Fruit fly (Drosophila melanogaster) whole organism, wandering third instar larva: Measurements from ENCODE around the gene CG43673.

Experiments used
- CG9705 ChIP-seq: fragments of 200-800 bp; sonication (Bioruptor generic); optimal IDR thresholded peaks from 2 replicates; lab custom pipeline; 2018; ENCODE audit warnings: missing biosample characterization, mild to moderate bottlenecking, missing genetic modification characterization
- Dfd ChIP-seq: fragments of >200 bp; optimal IDR thresholded peaks from 2 replicates; lab custom pipeline; 2017; ENCODE audit warnings: missing biosample characterization, missing genetic modification characterization
- Jra ChIP-seq: sonication (Bioruptor generic); optimal IDR thresholded peaks from 2 replicates; lab custom pipeline; 2016; ENCODE audit warnings: missing biosample characterization, missing genetic modification characterization
- Rel ChIP-seq, 2 experiments: fragments of 200-800 bp; sonication (Bioruptor generic) in 1 of 2; optimal IDR thresholded peaks; 2 replicates in 1 of 2; 3 replicates in 1 of 2; lab custom pipeline; 2016 to 2019; ENCODE audit warnings: mild to moderate bottlenecking in 2 of 2, missing biosample characterization in 2 of 2, missing genetic modification characterization in 2 of 2, moderate library complexity in 1 of 2
- Vsx2 ChIP-seq: fragments of 200-300, 225-300 bp; sonication (Bioruptor generic); optimal IDR thresholded peaks from 2 replicates; lab custom pipeline; 2018; ENCODE audit warnings: missing biosample characterization, missing genetic modification characterization; ENCODE audit not compliant: partially characterized antibody
- br ChIP-seq: fragments of 200-800 bp; sonication (Bioruptor generic); optimal IDR thresholded peaks from 2 replicates; lab custom pipeline; 2016; ENCODE audit warnings: missing biosample characterization, missing genetic modification characterization
- ey ChIP-seq: fragments of 200-800 bp; sonication (Bioruptor generic); optimal IDR thresholded peaks from 2 replicates; lab custom pipeline; 2016; ENCODE audit warnings: missing biosample characterization, missing genetic modification characterization
- lola ChIP-seq: fragments of >200 bp; optimal IDR thresholded peaks from 2 replicates; lab custom pipeline; 2017; ENCODE audit warnings: missing biosample characterization, missing genetic modification characterization
- pan ChIP-seq: fragments of >200 bp; optimal IDR thresholded peaks from 2 replicates; lab custom pipeline; 2017
- rgr ChIP-seq: fragments of 200-800 bp; sonication (Bioruptor generic); optimal IDR thresholded peaks from 3 replicates; lab custom pipeline; 2016; ENCODE audit warnings: missing biosample characterization, mild to moderate bottlenecking, missing genetic modification characterization

DNA sequence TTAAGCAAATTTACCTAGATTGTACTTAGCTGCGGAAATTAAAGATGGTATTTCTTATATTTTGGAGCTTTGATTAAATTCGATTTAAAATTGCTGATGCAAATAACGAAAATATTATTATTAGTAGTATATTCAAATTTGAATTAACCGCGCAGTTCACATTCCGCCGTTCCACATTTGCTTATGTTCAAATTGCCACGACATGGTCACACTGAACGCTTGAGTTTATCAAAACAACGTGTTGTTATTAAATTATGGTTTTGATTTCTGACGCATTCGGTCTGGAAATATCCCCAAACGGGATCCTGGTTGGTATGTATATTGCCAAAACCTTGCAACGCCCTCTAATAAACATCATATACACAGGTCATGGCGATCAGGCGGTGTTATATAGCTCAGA, 9.5 kb upstream of the CG43673 start, which contains the start of gene CG33172:
- TF ChIP-seq br (no peak), CG9705 (no peak), Vsx2 (no peak), Dfd (GFP tag; lab: Kevin White, UChicago) (no peak), rgr (GFP tag; lab: Kevin White, UChicago) (no peak), Rel (GFP tag; optimal IDR thresholded peaks at IDR 0.05; lab: Kevin White, UChicago) (no peak), Rel (tag; optimal IDR thresholded peaks at IDR 0.05; lab: Kevin White, UChicago) (no peak), ey (GFP tag; lab: Kevin White, UChicago) (no peak), Jra (GFP tag; lab: Kevin White, UChicago) (no peak), pan (lab: Kevin White, UChicago) (no peak), lola (GFP tag; lab: Kevin White, UChicago) (no peak)
